Fruit fly (Drosophila melanogaster) whole organism, pupa: ENCODE data around the gene neur.

Experiments used
- CG10348 ChIP-seq: fragments of 200-800 bp; sonication (Bioruptor generic); IDR thresholded peaks from 2 replicates; pipeline ENCODE4 v1.3.6; 2022; ENCODE audit warnings: missing biosample characterization, missing genetic modification characterization
- CG12605 ChIP-seq: fragments of 200-800 bp; sonication (Bioruptor generic); IDR thresholded peaks from 2 replicates; pipeline ENCODE4 v1.3.6; 2022; ENCODE audit warnings: missing biosample characterization, missing genetic modification characterization
- CG13204 ChIP-seq: fragments of 200-800 bp; sonication (Bioruptor generic); optimal IDR thresholded peaks from 2 replicates; lab custom pipeline; 2018; ENCODE audit warnings: missing biosample characterization, mild to moderate bottlenecking, missing genetic modification characterization, moderate library complexity
- CG14655 ChIP-seq: fragments of 200-800 bp; sonication (Bioruptor generic); optimal IDR thresholded peaks from 3 replicates; lab custom pipeline; 2017; ENCODE audit warnings: mild to moderate bottlenecking, missing biosample characterization, missing genetic modification reagents, missing genetic modification characterization
- CG15710 ChIP-seq: fragments of 200-800 bp; sonication (Bioruptor generic); optimal IDR thresholded peaks from 2 replicates; lab custom pipeline; 2018; ENCODE audit warnings: missing biosample characterization, mild to moderate bottlenecking, missing genetic modification characterization, moderate library complexity
- CG17806 ChIP-seq: fragments of 200-800 bp; sonication (Bioruptor generic); optimal IDR thresholded peaks from 2 replicates; lab custom pipeline; 2018; ENCODE audit warnings: missing biosample characterization, mild to moderate bottlenecking, missing genetic modification characterization, moderate library complexity
- CG32121 ChIP-seq: fragments of 200-800 bp; sonication (Bioruptor generic); IDR thresholded peaks from 2 replicates; pipeline ENCODE4 v1.3.6; 2022; ENCODE audit warnings: missing biosample characterization, missing genetic modification characterization
- CG34367 ChIP-seq: fragments of 200-800 bp; sonication (Bioruptor generic); optimal IDR thresholded peaks from 2 replicates; lab custom pipeline; 2018; ENCODE audit warnings: missing biosample characterization, mild to moderate bottlenecking, missing genetic modification characterization
- CG4496 ChIP-seq: fragments of 200-800 bp; sonication (Bioruptor generic); IDR thresholded peaks from 3 replicates; pipeline ENCODE4 v1.3.6; 2022; ENCODE audit warnings: missing biosample characterization, missing genetic modification characterization
- CG8159 ChIP-seq: fragments of 200-800 bp; sonication (Bioruptor generic); optimal IDR thresholded peaks from 3 replicates; lab custom pipeline; 2018; ENCODE audit warnings: missing biosample characterization, mild to moderate bottlenecking, missing genetic modification characterization, moderate library complexity
- CG8301 ChIP-seq: fragments of 200-800 bp; sonication (Bioruptor generic); optimal IDR thresholded peaks from 2 replicates; lab custom pipeline; 2018; ENCODE audit warnings: missing biosample characterization, mild to moderate bottlenecking, missing genetic modification characterization
- D1 ChIP-seq: fragments of 200-800 bp; sonication (Bioruptor generic); optimal IDR thresholded peaks from 2 replicates; lab custom pipeline; 2018; ENCODE audit warnings: missing biosample characterization, mild to moderate bottlenecking, missing genetic modification characterization, moderate library complexity
- EcR ChIP-seq: fragments of 200-800 bp; sonication (Bioruptor generic); optimal IDR thresholded peaks from 3 replicates; lab custom pipeline; 2019; ENCODE audit warnings: missing biosample characterization, missing genetic modification characterization, mild to moderate bottlenecking, moderate library complexity, missing genetic modification reagents
- Pif1A ChIP-seq: fragments of 200-800 bp; sonication (Bioruptor generic); optimal IDR thresholded peaks from 3 replicates; lab custom pipeline; 2016; ENCODE audit warnings: missing biosample characterization, missing genetic modification characterization
- Pif1B ChIP-seq: fragments of 200-800 bp; sonication (Bioruptor generic); optimal IDR thresholded peaks from 3 replicates; lab custom pipeline; 2016; ENCODE audit warnings: missing biosample characterization, missing genetic modification characterization
- Snoo ChIP-seq: fragments of 200-800 bp; sonication (Bioruptor generic); optimal IDR thresholded peaks from 3 replicates; lab custom pipeline; 2017; ENCODE audit warnings: missing biosample characterization, mild to moderate bottlenecking, missing genetic modification characterization, inconsistent platforms
- fd96Ca ChIP-seq: fragments of 200-800 bp; sonication (Bioruptor generic); IDR thresholded peaks from 3 replicates; pipeline ENCODE4 v1.3.6; 2022; ENCODE audit warnings: missing biosample characterization, missing genetic modification characterization
- gl ChIP-seq: fragments of 200-800 bp; sonication (Bioruptor generic); optimal IDR thresholded peaks from 2 replicates; lab custom pipeline; 2018; ENCODE audit warnings: missing biosample characterization, mild to moderate bottlenecking, missing genetic modification characterization

neur gene

DNA sequence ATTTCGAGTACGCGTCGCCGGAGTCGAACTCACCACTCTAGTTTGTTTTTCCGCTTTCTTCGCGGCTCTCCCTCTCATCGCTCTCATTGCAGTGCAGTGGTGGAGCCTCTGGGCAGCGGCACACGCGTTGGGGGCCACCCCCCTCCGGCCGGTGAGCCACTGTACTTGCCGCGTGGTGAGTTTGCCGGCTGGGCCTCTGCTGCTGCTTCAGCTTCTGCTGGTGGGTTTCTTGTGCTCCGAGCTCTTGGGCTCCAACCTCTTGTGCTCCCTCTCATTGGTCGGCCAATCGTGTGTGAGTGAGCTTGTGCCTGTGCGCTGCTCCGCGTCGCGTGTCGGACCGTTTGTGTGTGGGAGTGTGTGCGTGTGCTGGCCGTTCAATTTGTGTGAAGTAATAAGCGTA is 13.8 kb upstream of the neur start:
- TF ChIP-seq CG13204 (peak; percentile 95), CG15710 (tag; lab: Kevin White, UChicago) (peak; percentile 36), CG17806 (tag; lab: Kevin White, UChicago) (peak; percentile 41), CG32121 (no peak), CG14655 (GFP tag; lab: Kevin White, UChicago) (peak; percentile 53), Snoo (tag; lab: Kevin White, UChicago) (peak; percentile 57), D1 (tag; lab: Kevin White, UChicago) (no peak), EcR (GFP tag; lab: Kevin White, UChicago) (peak; percentile 44), CG10348 (GFP tag; lab: Robert Waterston, UW) (no peak), Pif1A (GFP tag; lab: Kevin White, UChicago) (peak; percentile 56), gl (tag; lab: Kevin White, UChicago) (peak; percentile 74), Pif1B (GFP tag; lab: Kevin White, UChicago) (peak; percentile 57), CG8301 (tag; lab: Kevin White, UChicago) (peak; percentile 44), CG8159 (tag; lab: Kevin White, UChicago) (peak; percentile 60), CG34367 (tag; lab: Kevin White, UChicago) (no peak)

DNA sequence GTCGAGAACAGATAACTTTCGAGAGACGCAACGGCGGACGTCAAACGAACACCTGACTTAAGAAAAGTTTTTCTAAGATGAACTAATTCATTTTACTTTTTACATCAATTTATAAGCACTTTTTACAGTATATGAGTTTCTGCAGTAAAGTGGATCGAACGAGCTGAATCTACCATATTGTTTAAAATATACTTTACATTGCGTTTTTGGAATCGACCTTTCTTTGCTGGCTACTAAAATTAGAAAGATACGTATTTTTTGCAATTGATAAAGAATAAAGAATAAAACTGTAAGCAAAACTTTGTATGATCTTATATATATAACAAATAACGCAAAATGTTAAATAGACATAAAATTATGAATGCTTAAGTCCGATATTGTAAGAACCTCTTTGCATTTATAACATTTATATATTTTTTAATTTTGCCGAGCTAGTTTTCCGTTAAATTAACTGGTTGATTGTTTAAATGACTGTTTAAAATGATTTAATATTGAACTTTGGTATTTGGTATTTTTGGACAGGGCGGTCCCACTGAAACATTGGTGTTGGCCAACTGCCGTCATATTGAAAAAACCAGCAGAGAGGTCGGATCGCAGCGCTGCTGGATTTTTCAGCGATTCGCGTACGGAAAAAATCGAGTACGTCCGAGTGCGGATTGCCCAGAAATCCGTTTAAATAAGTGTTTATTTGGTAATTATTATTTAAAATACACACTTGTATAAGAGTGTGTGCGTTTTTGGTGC is 12.8 kb upstream of the neur start, which contains the start of gene Kdm2:
Gene Kdm2 (plus strand): TSS at position 559 of the 744 bp plus-strand sequence.
- TF ChIP-seq Pif1B (GFP tag; lab: Kevin White, UChicago) (peak; percentile 32), D1 (tag; lab: Kevin White, UChicago) (peak; percentile 5), fd96Ca (GFP tag; lab: Robert Waterston, UW) (no peak), Pif1A (GFP tag; lab: Kevin White, UChicago) (peak; percentile 47)

DNA sequence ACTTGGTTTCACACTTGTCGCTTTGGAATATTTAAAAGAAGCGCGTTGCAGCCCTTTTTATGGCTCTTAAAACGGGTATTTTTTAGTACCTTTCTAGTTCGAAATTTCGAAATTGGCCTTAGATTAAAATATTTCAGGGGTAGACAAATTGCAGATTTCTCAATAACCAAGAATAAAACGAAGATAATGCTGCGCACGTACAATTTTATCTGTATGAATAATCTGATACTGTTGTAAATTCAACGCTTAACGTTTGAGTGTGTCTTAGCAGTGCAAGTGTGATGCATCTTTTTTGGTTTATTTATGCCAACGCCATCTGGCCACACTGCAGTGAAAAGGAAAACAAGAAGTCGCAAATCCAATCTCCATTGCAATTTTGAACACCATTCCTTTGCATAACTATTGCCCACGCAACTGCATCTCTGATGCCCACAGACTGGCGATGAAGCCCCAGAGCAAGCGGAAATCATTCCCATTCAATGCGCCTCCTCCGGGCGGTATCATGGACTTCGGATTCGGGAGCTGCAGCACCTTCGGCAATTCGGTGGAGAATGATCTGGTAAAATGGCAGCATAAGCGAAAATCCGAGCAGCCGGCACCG is 11.3 kb upstream of the neur start, which contains the start of gene Nmdmc:
Gene Nmdmc (minus strand): TSS at position 37 of the 601 bp plus-strand sequence.
- no peak for TF ChIP-seq CG17806 (tag; lab: Kevin White, UChicago)
- TF ChIP-seq CG34367 (tag; lab: Kevin White, UChicago), result no peak
- no peak for TF ChIP-seq CG4496 (GFP tag; lab: Robert Waterston, UW)
- no peak for TF ChIP-seq CG10348 (GFP tag; lab: Robert Waterston, UW)
- no peak for TF ChIP-seq CG8159 (tag; lab: Kevin White, UChicago)
- no peak for TF ChIP-seq fd96Ca (GFP tag; lab: Robert Waterston, UW)
- TF ChIP-seq CG8301 (tag; lab: Kevin White, UChicago), result no peak
- no peak for TF ChIP-seq Pif1B (GFP tag; lab: Kevin White, UChicago)
- no peak for TF ChIP-seq EcR (GFP tag; lab: Kevin White, UChicago)
- TF ChIP-seq CG12605 (GFP tag; lab: Robert Waterston, UW), result no peak
- TF ChIP-seq Snoo (tag; lab: Kevin White, UChicago), result no peak
- no peak for TF ChIP-seq Pif1A (GFP tag; lab: Kevin White, UChicago)
- TF ChIP-seq D1 (tag; lab: Kevin White, UChicago), result no peak

DNA sequence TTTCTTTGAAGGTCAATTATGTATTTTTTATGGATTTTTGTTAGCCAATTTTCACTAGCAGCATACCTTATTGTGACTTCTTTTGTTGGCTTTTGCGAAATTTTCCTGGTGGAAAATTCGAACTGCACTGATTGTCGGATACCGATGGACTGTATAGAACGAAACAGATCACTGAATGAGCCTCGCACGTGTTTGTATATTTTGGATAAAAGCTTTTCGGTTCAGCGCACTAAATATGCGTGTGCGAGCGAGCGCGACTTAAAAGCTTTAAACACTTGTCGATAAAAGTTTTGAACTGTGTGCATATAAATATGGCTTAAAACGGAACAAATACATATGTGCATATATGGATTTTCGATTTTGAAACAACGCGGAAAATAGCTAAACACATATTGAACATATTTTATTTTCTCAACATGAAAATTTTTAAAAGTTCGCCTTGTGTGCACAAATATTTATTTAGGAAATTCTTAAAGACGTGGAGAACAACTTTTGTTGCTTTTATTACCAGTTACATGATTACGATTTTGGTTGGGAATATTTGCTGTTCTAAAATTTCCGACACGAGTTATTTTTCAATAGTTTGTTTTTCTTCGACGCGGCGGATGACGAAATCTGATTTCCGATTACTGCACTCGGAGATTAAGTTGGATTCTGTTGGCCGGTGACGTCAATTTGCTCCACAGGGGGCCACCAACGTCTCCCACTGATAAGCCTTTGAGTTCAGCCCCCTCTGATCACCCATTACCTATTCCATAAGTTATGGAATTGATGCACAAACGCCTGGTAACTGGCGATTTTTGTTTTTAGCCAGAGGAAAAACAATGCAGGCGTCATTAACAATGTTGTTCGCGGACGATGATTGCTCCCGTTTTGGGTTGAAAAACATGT is 10.1 kb upstream of the neur start:
- TF ChIP-seq D1 (tag; lab: Kevin White, UChicago), result peak; percentile 40
- TF ChIP-seq CG8301 (tag; lab: Kevin White, UChicago), result no peak

DNA sequence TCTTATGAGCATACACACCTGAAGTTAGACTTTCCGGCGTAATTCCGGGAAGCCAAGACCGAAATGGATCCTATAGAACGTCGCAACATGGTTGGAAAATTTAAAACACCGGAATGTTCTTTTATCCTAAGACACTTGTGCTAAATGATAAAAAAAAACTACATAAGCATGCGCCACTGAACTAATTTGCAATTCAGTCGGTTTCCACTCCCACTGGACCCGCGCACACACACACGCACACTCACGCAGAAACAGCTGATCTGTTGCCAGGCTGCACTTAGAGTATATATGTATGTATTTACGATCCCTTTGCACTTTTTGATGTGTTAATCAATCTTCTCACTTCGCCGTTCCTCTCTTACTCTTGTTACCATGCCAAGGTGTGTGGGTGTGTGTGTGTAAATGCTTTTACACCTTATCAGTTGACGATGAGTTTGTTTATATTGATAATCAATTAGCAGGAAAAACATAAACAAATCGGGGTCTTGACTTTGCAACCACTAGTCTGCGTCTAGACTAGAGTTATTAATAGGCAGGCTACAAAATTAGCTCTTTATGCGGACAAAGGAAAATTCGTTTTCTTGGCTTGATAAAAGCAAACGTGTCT is 9.3 kb upstream of the neur start, which contains the start of gene Mst85C:
Gene Mst85C (plus strand): TSS at position 180 of the 607 bp plus-strand sequence.
- TF ChIP-seq EcR (GFP tag; lab: Kevin White, UChicago) (peak; percentile 50), Pif1B (GFP tag; lab: Kevin White, UChicago) (no peak), gl (tag; lab: Kevin White, UChicago) (peak; percentile 37)
